Worm (Caenorhabditis elegans) whole organism, L1 larva: ENCODE data around the gene Y53G8AR.8.

Source experiments
- ama-1 ChIP-seq: fragments of 150-350 bp; optimal IDR thresholded peaks from 2 replicates; lab custom pipeline; 2014
- ces-1 ChIP-seq: fragments of 150-350 bp; optimal IDR thresholded peaks from 2 replicates; lab custom pipeline; 2014; ENCODE audit warnings: missing biosample characterization, missing genetic modification reagents, missing genetic modification characterization
- efl-1 ChIP-seq, 4 experiments: fragments of 150-350 bp; optimal IDR thresholded peaks in 3 of 4; peaks in 1 of 4; 1 replicate in 1 of 4; 2 replicates in 3 of 4; lab custom pipeline; 2014; ENCODE audit warnings: missing biosample characterization in 2 of 4, missing genetic modification characterization in 2 of 4, missing genetic modification reagents in 2 of 4
- elt-2 ChIP-seq: sonication (generic microtip); optimal IDR thresholded peaks from 2 replicates; lab custom pipeline; 2016; ENCODE audit warnings: missing genetic modification characterization, mild to moderate bottlenecking, inconsistent platforms, missing compliant biosample characterization, missing genetic modification reagents
- fkh-10 ChIP-seq: sonication (generic microtip); optimal IDR thresholded peaks from 2 replicates; lab custom pipeline; 2017; ENCODE audit warnings: missing biosample characterization, missing genetic modification reagents, missing genetic modification characterization
- mep-1 ChIP-seq: fragments of 150-350 bp; optimal IDR thresholded peaks from 2 replicates; lab custom pipeline; 2014; ENCODE audit warnings: missing biosample characterization, missing genetic modification characterization
- nhr-12 ChIP-seq: sonication (generic microtip); optimal IDR thresholded peaks from 2 replicates; lab custom pipeline; 2017; ENCODE audit warnings: missing biosample characterization, missing genetic modification characterization
- nhr-76 ChIP-seq: sonication (generic microtip); optimal IDR thresholded peaks from 2 replicates; lab custom pipeline; 2017; ENCODE audit warnings: missing biosample characterization, missing genetic modification characterization
- rnt-1 ChIP-seq: sonication (generic microtip); optimal IDR thresholded peaks from 2 replicates; lab custom pipeline; 2016; ENCODE audit warnings: mild to moderate bottlenecking, missing genetic modification characterization, moderate library complexity, missing compliant biosample characterization
- snpc-4 ChIP-seq: fragments of 150-350 bp; optimal IDR thresholded peaks from 2 replicates; lab custom pipeline; 2014; ENCODE audit warnings: missing biosample characterization, missing genetic modification characterization

ce11 chrIII:3321145-3321544 is 27.0 kb upstream of the Y53G8AR.8 start, which contains the start of gene Y53G8AR.9:
- no peak for TF ChIP-seq ama-1 (lab: Kevin White, UChicago)
- no peak for TF ChIP-seq elt-2 (tag; lab: Kevin White, UChicago)
- TF ChIP-seq fkh-10: no peak
- no peak for TF ChIP-seq efl-1 (optimal IDR thresholded peaks at IDR 0.05; lab: Kevin White, UChicago)
- no peak for TF ChIP-seq efl-1 (GFP tag; optimal IDR thresholded peaks at IDR 0.05 in 1 of 2; lab: Kevin White, UChicago)
- TF ChIP-seq nhr-12 (tag; lab: Kevin White, UChicago): no peak
- no peak for TF ChIP-seq mep-1 (tag; lab: Kevin White, UChicago)
- TF ChIP-seq snpc-4 (tag; lab: Kevin White, UChicago): no peak
- no peak for TF ChIP-seq nhr-76 (tag; lab: Kevin White, UChicago)
- TF ChIP-seq rnt-1: no peak
- TF ChIP-seq ces-1 (GFP tag; lab: Kevin White, UChicago): no peak
